Fruit fly (Drosophila melanogaster) whole organism, embryonic: ENCODE results near the gene cype.

Experiments
- Adf1 ChIP-seq: fragments of 200-800 bp; sonication (Bioruptor generic); IDR thresholded peaks from 2 replicates; pipeline ENCODE4 v1.3.6; 2022; ENCODE audit warnings: missing biosample characterization, missing genetic modification characterization
- CG11093 ChIP-seq: fragments of 200-800 bp; sonication (Bioruptor generic); IDR thresholded peaks from 3 replicates; pipeline ENCODE4 v1.3.6; 2022; ENCODE audit warnings: missing biosample characterization, missing genetic modification characterization
- CG11398 ChIP-seq: fragments of 200-800 bp; sonication (Bioruptor generic); optimal IDR thresholded peaks from 2 replicates; lab custom pipeline; 2016; ENCODE audit warnings: missing biosample characterization, missing genetic modification characterization
- CG12299 ChIP-seq: fragments of 200-800 bp; sonication (Bioruptor generic); optimal IDR thresholded peaks from 2 replicates; lab custom pipeline; 2018; ENCODE audit warnings: missing biosample characterization, mild to moderate bottlenecking, missing genetic modification characterization
- CG13287 ChIP-seq: fragments of 200-800 bp; sonication (Bioruptor generic); IDR thresholded peaks from 2 replicates; pipeline ENCODE4 v1.3.6; 2022; ENCODE audit warnings: missing biosample characterization, missing genetic modification characterization; ENCODE audit not compliant: partially characterized antibody
- CG15269 ChIP-seq: fragments of 200-800 bp; sonication (Bioruptor generic); optimal IDR thresholded peaks from 2 replicates; lab custom pipeline; 2018; ENCODE audit warnings: missing biosample characterization, mild to moderate bottlenecking, missing genetic modification characterization, moderate library complexity
- CG18619 ChIP-seq: fragments of 200-800 bp; sonication (Bioruptor generic); optimal IDR thresholded peaks from 3 replicates; lab custom pipeline; 2017; ENCODE audit warnings: missing biosample characterization, mild to moderate bottlenecking, missing genetic modification characterization
- CG2116 ChIP-seq: fragments of 200-800 bp; sonication (Bioruptor generic); optimal IDR thresholded peaks from 3 replicates; lab custom pipeline; 2018; ENCODE audit warnings: missing biosample characterization, mild to moderate bottlenecking, missing genetic modification characterization
- CG2202 ChIP-seq: fragments of 200-800 bp; sonication (Bioruptor generic); optimal IDR thresholded peaks from 2 replicates; lab custom pipeline; 2018; ENCODE audit warnings: missing biosample characterization, mild to moderate bottlenecking, missing genetic modification characterization
- CG34224 ChIP-seq: fragments of 200-800 bp; sonication (Bioruptor generic); IDR thresholded peaks from 3 replicates; pipeline ENCODE4 v1.3.6; 2022; ENCODE audit warnings: missing biosample characterization, missing genetic modification characterization; ENCODE audit not compliant: partially characterized antibody
- CG42726 ChIP-seq: fragments of 200-800 bp; sonication (Bioruptor generic); IDR thresholded peaks from 2 replicates; pipeline ENCODE4 v1.3.6; 2022; ENCODE audit warnings: missing biosample characterization, missing genetic modification characterization; ENCODE audit not compliant: partially characterized antibody
- CG4730 ChIP-seq: fragments of 200-800 bp; sonication (Bioruptor generic); IDR thresholded peaks from 2 replicates; pipeline ENCODE4 v1.3.6; 2022; ENCODE audit warnings: missing biosample characterization, missing genetic modification characterization
- CG8924 ChIP-seq: fragments of 200-800 bp; optimal IDR thresholded peaks from 3 replicates; lab custom pipeline; 2019; ENCODE audit warnings: missing biosample characterization, mild to moderate bottlenecking, missing genetic modification characterization, moderate library complexity
- CG9437 ChIP-seq: fragments of 200-800 bp; sonication (Bioruptor generic); optimal IDR thresholded peaks from 2 replicates; lab custom pipeline; 2018; ENCODE audit warnings: missing biosample characterization, mild to moderate bottlenecking, missing genetic modification characterization
- CoRest ChIP-seq: fragments of 200-800 bp; sonication (Bioruptor generic); optimal IDR thresholded peaks from 3 replicates; lab custom pipeline; 2018; ENCODE audit warnings: missing biosample characterization, mild to moderate bottlenecking, missing genetic modification characterization, moderate library complexity
- D19B ChIP-seq: fragments of 200-800 bp; sonication (Bioruptor generic); optimal IDR thresholded peaks from 2 replicates; lab custom pipeline; 2017; ENCODE audit warnings: missing biosample characterization, mild to moderate bottlenecking, missing genetic modification characterization
- Hand ChIP-seq: fragments of 200-800 bp; sonication (Bioruptor generic); optimal IDR thresholded peaks from 2 replicates; lab custom pipeline; 2017; ENCODE audit warnings: mild to moderate bottlenecking, missing biosample characterization, missing genetic modification reagents, missing genetic modification characterization
- Hr3 ChIP-seq: fragments of 200-800 bp; sonication (Bioruptor generic); optimal IDR thresholded peaks from 3 replicates; lab custom pipeline; 2016; ENCODE audit warnings: missing biosample characterization, missing genetic modification characterization
- Jarid2 ChIP-seq: fragments of 200-800 bp; sonication (Bioruptor generic); optimal IDR thresholded peaks from 3 replicates; lab custom pipeline; 2017; ENCODE audit warnings: mild to moderate bottlenecking, missing biosample characterization, missing genetic modification reagents, missing genetic modification characterization
- Ptx1 ChIP-seq: fragments of 200-800 bp; sonication (Bioruptor generic); IDR thresholded peaks from 2 replicates; pipeline ENCODE4 v1.3.6; 2022; ENCODE audit warnings: missing biosample characterization, missing genetic modification characterization
- ac ChIP-seq: fragments of 200-800 bp; sonication (Bioruptor generic); optimal IDR thresholded peaks from 3 replicates; lab custom pipeline; 2017; ENCODE audit warnings: missing biosample characterization, mild to moderate bottlenecking, missing genetic modification characterization
- bcd ChIP-seq: fragments of 200-800 bp; sonication (Bioruptor generic); optimal IDR thresholded peaks from 2 replicates; lab custom pipeline; 2017; ENCODE audit warnings: missing biosample characterization, mild to moderate bottlenecking, missing genetic modification characterization
- br ChIP-seq: fragments of >200 bp; optimal IDR thresholded peaks from 2 replicates; lab custom pipeline; 2017
- btn ChIP-seq: fragments of 200-800 bp; sonication (Bioruptor generic); optimal IDR thresholded peaks from 2 replicates; lab custom pipeline; 2016; ENCODE audit warnings: missing biosample characterization, missing genetic modification characterization
- cad ChIP-seq: fragments of >200 bp; optimal IDR thresholded peaks from 2 replicates; lab custom pipeline; 2017; ENCODE audit warnings: missing biosample characterization, missing genetic modification characterization
- cas ChIP-seq: fragments of 200-800 bp; sonication (Bioruptor generic); IDR thresholded peaks from 2 replicates; pipeline ENCODE4 v1.3.6; 2022; ENCODE audit warnings: missing biosample characterization, missing genetic modification characterization
- dysf ChIP-seq: fragments of 200-800 bp; sonication (Bioruptor generic); IDR thresholded peaks from 3 replicates; pipeline ENCODE4 v1.3.6; 2022; ENCODE audit warnings: missing biosample characterization, missing genetic modification characterization
- gem ChIP-seq: fragments of 200-800 bp; sonication (Bioruptor generic); optimal IDR thresholded peaks from 2 replicates; lab custom pipeline; 2019; ENCODE audit warnings: missing biosample characterization, mild to moderate bottlenecking, missing genetic modification characterization, moderate library complexity
- grau ChIP-seq: fragments of 200-800 bp; optimal IDR thresholded peaks from 3 replicates; lab custom pipeline; 2019; ENCODE audit warnings: missing biosample characterization, mild to moderate bottlenecking, missing genetic modification characterization, moderate library complexity
- ham ChIP-seq: fragments of 200-800 bp; sonication (Bioruptor generic); IDR thresholded peaks from 2 replicates; pipeline ENCODE4 v1.3.6; 2022; ENCODE audit warnings: missing biosample characterization, missing genetic modification characterization
- hbn ChIP-seq: fragments of 200-800 bp; sonication (Bioruptor generic); IDR thresholded peaks from 2 replicates; pipeline ENCODE4 v1.3.6; 2022; ENCODE audit warnings: missing biosample characterization, missing genetic modification characterization; ENCODE audit not compliant: partially characterized antibody
- hkb ChIP-seq, 2 experiments: fragments of 200-800 bp in 1 of 2; fragments of >200 bp in 1 of 2; sonication (Bioruptor generic) in 1 of 2; IDR thresholded peaks in 1 of 2; optimal IDR thresholded peaks in 1 of 2; 2 replicates each; pipeline versions ENCODE4 v1.3.6 to Lab custom; 2017 to 2022; ENCODE audit warnings: missing biosample characterization in 1 of 2, missing genetic modification characterization in 1 of 2
- lilli ChIP-seq: fragments of 200-800 bp; sonication (Bioruptor generic); optimal IDR thresholded peaks from 3 replicates; lab custom pipeline; 2016; ENCODE audit warnings: missing biosample characterization, missing genetic modification characterization
- lola ChIP-seq, 3 experiments: fragments of >200 bp in 2 of 3; fragments of 200-800 bp in 1 of 3; sonication (Bioruptor generic) in 1 of 3; optimal IDR thresholded peaks; 2 replicates each; lab custom pipeline; 2017 to 2019; ENCODE audit warnings: missing biosample characterization in 3 of 3, missing genetic modification characterization in 3 of 3, mild to moderate bottlenecking in 1 of 3, moderate library complexity in 1 of 3
- lov ChIP-seq, 2 experiments: fragments of 200-800 bp in 1 of 2; fragments of >200 bp in 1 of 2; sonication (Bioruptor generic) in 1 of 2; IDR thresholded peaks in 1 of 2; optimal IDR thresholded peaks in 1 of 2; 2 replicates in 1 of 2; 3 replicates in 1 of 2; pipeline versions ENCODE4 v1.3.6 to Lab custom; 2017 to 2022; ENCODE audit warnings: missing biosample characterization in 1 of 2, missing genetic modification characterization in 1 of 2
- mld ChIP-seq: fragments of 200-800 bp; sonication (Bioruptor generic); IDR thresholded peaks from 3 replicates; pipeline ENCODE4 v1.3.6; 2022; ENCODE audit warnings: missing biosample characterization, missing genetic modification characterization; ENCODE audit not compliant: partially characterized antibody
- nau ChIP-seq: fragments of 200-800 bp; sonication (Bioruptor generic); optimal IDR thresholded peaks from 3 replicates; lab custom pipeline; 2017; ENCODE audit warnings: missing biosample characterization, mild to moderate bottlenecking, missing genetic modification characterization, missing genetic modification reagents
- pita ChIP-seq: fragments of 200-800 bp; sonication (Bioruptor generic); optimal IDR thresholded peaks from 2 replicates; lab custom pipeline; 2017; ENCODE audit warnings: missing biosample characterization, mild to moderate bottlenecking, missing genetic modification characterization
- pnt ChIP-seq: fragments of 200-800 bp; sonication (Bioruptor generic); optimal IDR thresholded peaks from 3 replicates; lab custom pipeline; 2016; ENCODE audit warnings: missing biosample characterization, missing genetic modification characterization
- pzg ChIP-seq: fragments of 200-800 bp; sonication (Bioruptor generic); optimal IDR thresholded peaks from 3 replicates; lab custom pipeline; 2018; ENCODE audit warnings: missing biosample characterization, mild to moderate bottlenecking, missing genetic modification characterization, moderate library complexity
- repo ChIP-seq: fragments of 200-800 bp; sonication (Bioruptor generic); optimal IDR thresholded peaks from 2 replicates; lab custom pipeline; 2016; ENCODE audit warnings: missing biosample characterization, missing genetic modification characterization
- row ChIP-seq: fragments of 200-800 bp; sonication (Bioruptor generic); IDR thresholded peaks from 3 replicates; pipeline ENCODE4 v1.3.6; 2022; ENCODE audit warnings: missing biosample characterization, missing genetic modification characterization
- sc ChIP-seq, 3 experiments: fragments of >200 bp in 2 of 3; fragments of 200-800 bp in 1 of 3; sonication (Bioruptor generic) in 1 of 3; optimal IDR thresholded peaks; 2 replicates in 2 of 3; 3 replicates in 1 of 3; lab custom pipeline; 2017; ENCODE audit warnings: mild to moderate bottlenecking in 1 of 3, missing biosample characterization in 1 of 3, missing genetic modification characterization in 1 of 3, missing genetic modification reagents in 1 of 3
- sima ChIP-seq: fragments of 200-800 bp; sonication (Bioruptor generic); optimal IDR thresholded peaks from 2 replicates; lab custom pipeline; 2016; ENCODE audit warnings: missing biosample characterization, missing genetic modification characterization
- ssp ChIP-seq: fragments of 200-800 bp; sonication (Bioruptor generic); IDR thresholded peaks from 2 replicates; pipeline ENCODE4 v1.3.6; 2022; ENCODE audit warnings: missing biosample characterization, missing genetic modification characterization
- trem ChIP-seq: fragments of 200-800 bp; optimal IDR thresholded peaks from 3 replicates; lab custom pipeline; 2019; ENCODE audit warnings: missing biosample characterization, mild to moderate bottlenecking, missing genetic modification characterization, moderate library complexity

Gene cype

dm6 chr2L:5324958-5325850 lies 1.8 kb upstream of the cype start (continued):
- TF ChIP-seq Hr3 (GFP tag; lab: Kevin White, UChicago), result no peak
- TF ChIP-seq CG11093 (GFP tag; lab: Robert Waterston, UW), result no peak
- TF ChIP-seq Hand, result no peak
- peak; percentile 19 for TF ChIP-seq trem (tag; lab: Kevin White, UChicago)
- TF ChIP-seq CG11398 (GFP tag; lab: Kevin White, UChicago), result no peak
- no peak for TF ChIP-seq D19B
- peak; percentile 46; the same call in 1 of the 2 replicates for TF ChIP-seq hbn
- TF ChIP-seq CG13287 (GFP tag; lab: Robert Waterston, UW), result peak; percentile 77
- TF ChIP-seq br (lab: Kevin White, UChicago), result no peak
- peak; percentile 58 for TF ChIP-seq Adf1 (GFP tag; lab: Robert Waterston, UW)
- peak; percentile 65; the same call in 2 of the 3 replicates for TF ChIP-seq CG34224
- TF ChIP-seq CG2116 (GFP tag; lab: Kevin White, UChicago), result peak; percentile 84
- TF ChIP-seq pzg (GFP tag; lab: Kevin White, UChicago), result peak; percentile 34
- TF ChIP-seq ham (GFP tag; lab: Robert Waterston, UW), result no peak
- TF ChIP-seq hkb (optimal IDR thresholded peaks at IDR 0.05; lab: Kevin White, UChicago), result no peak
- peak; percentile 70 for TF ChIP-seq hkb (GFP tag; IDR thresholded peaks at IDR 0.05; lab: Robert Waterston, UW)
- no peak for TF ChIP-seq btn
- TF ChIP-seq Jarid2 (GFP tag; lab: Kevin White, UChicago), result no peak
- peak; percentile 14 for TF ChIP-seq CG8924 (tag; lab: Kevin White, UChicago)
- TF ChIP-seq Ptx1 (GFP tag; lab: Robert Waterston, UW), result peak; percentile 76
- no peak for TF ChIP-seq sc (optimal IDR thresholded peaks at IDR 0.05; lab: Kevin White, UChicago)
- TF ChIP-seq sc (GFP tag; optimal IDR thresholded peaks at IDR 0.05; lab: Kevin White, UChicago), result no peak
- TF ChIP-seq pita (GFP tag; lab: Kevin White, UChicago), result no peak
- no peak for TF ChIP-seq sima (GFP tag; lab: Kevin White, UChicago)
- peak; percentile 55 for TF ChIP-seq lilli (GFP tag; lab: Kevin White, UChicago)
- no peak for TF ChIP-seq CG15269 (tag; lab: Kevin White, UChicago)
- TF ChIP-seq nau (GFP tag; lab: Kevin White, UChicago), result no peak
- TF ChIP-seq dysf (GFP tag; lab: Robert Waterston, UW), result peak; percentile 71
- no peak for TF ChIP-seq ac (GFP tag; lab: Kevin White, UChicago)
- no peak for TF ChIP-seq CG12299 (tag; lab: Kevin White, UChicago)
- TF ChIP-seq lov (optimal IDR thresholded peaks at IDR 0.05; lab: Kevin White, UChicago), result no peak
- no peak for TF ChIP-seq lov (GFP tag; IDR thresholded peaks at IDR 0.05; lab: Robert Waterston, UW)
- no peak for TF ChIP-seq gem (tag; lab: Kevin White, UChicago)
- TF ChIP-seq grau (tag; lab: Kevin White, UChicago), result peak; percentile 15
- TF ChIP-seq lola (GFP tag; optimal IDR thresholded peaks at IDR 0.05; lab: Kevin White, UChicago), result peak in 1 of 3 experiments; percentile 37
- TF ChIP-seq CG9437 (GFP tag; lab: Kevin White, UChicago), result peak; percentile 76
- TF ChIP-seq bcd (GFP tag; lab: Kevin White, UChicago), result peak; percentile 25
- TF ChIP-seq cas (GFP tag; lab: Robert Waterston, UW), result 0 out of 2 replicates have a peak, but pooled peaks have one; percentile 20
- TF ChIP-seq mld (GFP tag; lab: Robert Waterston, UW), result no peak; the same call in 2 of the 3 replicates
- TF ChIP-seq CoRest (tag; lab: Kevin White, UChicago), result peak; percentile 29
- no peak for TF ChIP-seq CG2202 (tag; lab: Kevin White, UChicago)
- TF ChIP-seq CG4730 (GFP tag; lab: Robert Waterston, UW), result peak; percentile 42
- TF ChIP-seq ssp (GFP tag; lab: Robert Waterston, UW), result peak; percentile 47
- TF ChIP-seq CG42726 (GFP tag; lab: Robert Waterston, UW), result peak; percentile 42; the same call in 1 of the 2 replicates
- TF ChIP-seq pnt (GFP tag; lab: Kevin White, UChicago), result no peak
- peak; percentile 13 for TF ChIP-seq CG18619 (GFP tag; lab: Kevin White, UChicago)
- peak; percentile 59 for TF ChIP-seq row (GFP tag; lab: Robert Waterston, UW)
- no peak for TF ChIP-seq cad (GFP tag; lab: Kevin White, UChicago)
- TF ChIP-seq repo, result no peak
